Worm (Caenorhabditis elegans) whole organism, L1 larva: ENCODE results near the gene unc-132.

Experiments used
- egl-13 ChIP-seq: sonication (generic microtip); optimal IDR thresholded peaks from 2 replicates; lab custom pipeline; 2016; ENCODE audit warnings: missing genotype, missing genetic modification reagents, missing genetic modification characterization, missing compliant biosample characterization
- lir-3 ChIP-seq: sonication (generic microtip); optimal IDR thresholded peaks from 2 replicates; lab custom pipeline; 2016; ENCODE audit warnings: mild to moderate bottlenecking, missing genetic modification characterization, moderate library complexity, missing compliant biosample characterization; ENCODE audit not compliant: poor library complexity
- skn-1 ChIP-seq: fragments of 150-350 bp; optimal IDR thresholded peaks from 2 replicates; lab custom pipeline; 2014; ENCODE audit warnings: missing biosample characterization, missing genetic modification characterization
- unc-62 ChIP-seq: fragments of 150-350 bp; optimal IDR thresholded peaks from 2 replicates; lab custom pipeline; 2014; ENCODE audit warnings: missing biosample characterization, missing genetic modification reagents, missing genetic modification characterization

- no peak for TF ChIP-seq unc-62 (GFP tag; lab: Kevin White, UChicago)
- no peak for TF ChIP-seq lir-3 (tag; lab: Kevin White, UChicago)
- no peak for TF ChIP-seq skn-1
- TF ChIP-seq egl-13 (tag; lab: Kevin White, UChicago) = no peak
Measured at ce11 chrV:3697071-3697470, 10.2 kb downstream of the unc-132 start.
